Fruit fly (Drosophila melanogaster) whole organism, embryonic: ENCODE measurements around the gene CG12998.
A peak's percentile ranks its signal among the peaks of the same experiment; 100 is the strongest.

Experiments used
- BEAF-32 ChIP-seq: fragments of 200-800 bp; sonication (Bioruptor generic); optimal IDR thresholded peaks from 3 replicates; lab custom pipeline; 2017; ENCODE audit warnings: missing biosample characterization, missing genetic modification characterization, mild to moderate bottlenecking, moderate library complexity, missing genetic modification reagents
- CG11456 ChIP-seq: fragments of 200-800 bp; sonication (Bioruptor generic); IDR thresholded peaks from 3 replicates; pipeline ENCODE4 v1.3.6; 2022; ENCODE audit warnings: missing biosample characterization, missing genetic modification characterization
- CG12236 ChIP-seq: fragments of 200-800 bp; sonication (Bioruptor generic); optimal IDR thresholded peaks from 2 replicates; lab custom pipeline; 2016; ENCODE audit warnings: missing biosample characterization, missing genetic modification characterization
- CG13123 ChIP-seq: fragments of 200-800 bp; sonication (Bioruptor generic); optimal IDR thresholded peaks from 2 replicates; lab custom pipeline; 2016; ENCODE audit warnings: missing biosample characterization, missing genetic modification characterization
- CG15011 ChIP-seq: fragments of 200-800 bp; sonication (Bioruptor generic); optimal IDR thresholded peaks from 3 replicates; lab custom pipeline; 2018; ENCODE audit warnings: missing biosample characterization, mild to moderate bottlenecking, missing genetic modification characterization
- CG15514 ChIP-seq: fragments of 200-800 bp; sonication (Bioruptor generic); optimal IDR thresholded peaks from 3 replicates; lab custom pipeline; 2017; ENCODE audit warnings: missing biosample characterization, missing genetic modification characterization, mild to moderate bottlenecking, moderate library complexity, missing genetic modification reagents
- CG17912 ChIP-seq: fragments of 200-800 bp; sonication (Bioruptor generic); optimal IDR thresholded peaks from 2 replicates; lab custom pipeline; 2018; ENCODE audit warnings: missing biosample characterization, mild to moderate bottlenecking, missing genetic modification characterization
- CG18619 ChIP-seq: fragments of 200-800 bp; sonication (Bioruptor generic); optimal IDR thresholded peaks from 3 replicates; lab custom pipeline; 2017; ENCODE audit warnings: missing biosample characterization, mild to moderate bottlenecking, missing genetic modification characterization
- CG2202 ChIP-seq: fragments of 200-800 bp; sonication (Bioruptor generic); optimal IDR thresholded peaks from 2 replicates; lab custom pipeline; 2018; ENCODE audit warnings: missing biosample characterization, mild to moderate bottlenecking, missing genetic modification characterization
- CG30403 ChIP-seq: fragments of 200-800 bp; sonication (Bioruptor generic); optimal IDR thresholded peaks from 3 replicates; lab custom pipeline; 2016; ENCODE audit warnings: missing biosample characterization, missing genetic modification characterization
- CG31365 ChIP-seq: fragments of 200-800 bp; sonication (Bioruptor generic); optimal IDR thresholded peaks from 2 replicates; lab custom pipeline; 2018; ENCODE audit warnings: missing biosample characterization, mild to moderate bottlenecking, missing genetic modification characterization
- CG34376 ChIP-seq: fragments of 200-800 bp; sonication (Bioruptor generic); optimal IDR thresholded peaks from 2 replicates; lab custom pipeline; 2018; ENCODE audit warnings: missing biosample characterization, mild to moderate bottlenecking, missing genetic modification characterization
- CG4282 ChIP-seq: fragments of 200-800 bp; sonication (Bioruptor generic); optimal IDR thresholded peaks from 2 replicates; lab custom pipeline; 2016; ENCODE audit warnings: missing biosample characterization, missing genetic modification characterization
- CG4707 ChIP-seq: fragments of 200-800 bp; sonication (Bioruptor generic); optimal IDR thresholded peaks from 2 replicates; lab custom pipeline; 2018; ENCODE audit warnings: missing biosample characterization, mild to moderate bottlenecking, missing genetic modification characterization, moderate library complexity
- CG5953 ChIP-seq: fragments of 200-800 bp; sonication (Bioruptor generic); IDR thresholded peaks from 2 replicates; pipeline ENCODE4 v1.3.6; 2022; ENCODE audit warnings: missing biosample characterization, missing genetic modification characterization
- CG6254 ChIP-seq: fragments of 200-800 bp; sonication (Bioruptor generic); optimal IDR thresholded peaks from 3 replicates; lab custom pipeline; 2017; ENCODE audit warnings: mild to moderate bottlenecking, missing biosample characterization, missing genetic modification reagents, missing genetic modification characterization
- CG7745 ChIP-seq: fragments of 200-800 bp; sonication (Bioruptor generic); optimal IDR thresholded peaks from 2 replicates; lab custom pipeline; 2018; ENCODE audit warnings: missing biosample characterization, mild to moderate bottlenecking, missing genetic modification characterization, moderate library complexity
- CG9817 ChIP-seq: fragments of 200-800 bp; sonication (Bioruptor generic); optimal IDR thresholded peaks from 2 replicates; lab custom pipeline; 2018; ENCODE audit warnings: missing biosample characterization, mild to moderate bottlenecking, missing genetic modification characterization, moderate library complexity
- CHES-1-like ChIP-seq: fragments of 200-800 bp; sonication (Bioruptor generic); optimal IDR thresholded peaks from 2 replicates; lab custom pipeline; 2016; ENCODE audit warnings: missing biosample characterization, missing genetic modification characterization
- CkIIα-i1 ChIP-seq: fragments of 200-800 bp; sonication (Bioruptor generic); IDR thresholded peaks from 2 replicates; pipeline ENCODE4 v1.3.6; 2022; ENCODE audit warnings: missing biosample characterization, missing genetic modification characterization
- CrebB ChIP-seq: fragments of 200-800 bp; sonication (Bioruptor generic); optimal IDR thresholded peaks from 3 replicates; lab custom pipeline; 2018; ENCODE audit warnings: missing biosample characterization, mild to moderate bottlenecking, missing genetic modification characterization
- Dbx ChIP-seq: fragments of 200-800 bp; sonication (Bioruptor generic); IDR thresholded peaks from 3 replicates; pipeline ENCODE4 v1.3.6; 2022; ENCODE audit warnings: missing biosample characterization, missing genetic modification characterization
- Doc3 ChIP-seq: fragments of 200-800 bp; sonication (Bioruptor generic); IDR thresholded peaks from 3 replicates; pipeline ENCODE4 v1.3.6; 2022; ENCODE audit warnings: missing biosample characterization, missing genetic modification characterization; ENCODE audit not compliant: partially characterized antibody
- Dp ChIP-seq: fragments of 200-800 bp; sonication (Bioruptor generic); optimal IDR thresholded peaks from 2 replicates; lab custom pipeline; 2018; ENCODE audit warnings: missing biosample characterization, mild to moderate bottlenecking, missing genetic modification characterization, moderate library complexity
- NFAT ChIP-seq: fragments of 200-800 bp; sonication (Bioruptor generic); IDR thresholded peaks from 2 replicates; pipeline ENCODE4 v1.3.6; 2022; ENCODE audit warnings: missing biosample characterization, missing genetic modification characterization
- Oli ChIP-seq: fragments of 200-800 bp; sonication (Bioruptor generic); optimal IDR thresholded peaks from 2 replicates; lab custom pipeline; 2018; ENCODE audit warnings: missing biosample characterization, mild to moderate bottlenecking, missing genetic modification characterization, moderate library complexity
- Side ChIP-seq: fragments of 200-800 bp; sonication (Bioruptor generic); optimal IDR thresholded peaks from 2 replicates; lab custom pipeline; 2016; ENCODE audit warnings: missing biosample characterization, missing genetic modification characterization
- YL-1 ChIP-seq: fragments of 200-800 bp; sonication (Bioruptor generic); optimal IDR thresholded peaks from 3 replicates; lab custom pipeline; 2017; ENCODE audit warnings: missing biosample characterization, mild to moderate bottlenecking, missing genetic modification characterization
- ab ChIP-seq: fragments of 200-800 bp; sonication (Bioruptor generic); optimal IDR thresholded peaks from 2 replicates; lab custom pipeline; 2016; ENCODE audit warnings: missing biosample characterization, missing genetic modification characterization
- abd-A ChIP-seq: fragments of 200-800 bp; sonication (Bioruptor generic); optimal IDR thresholded peaks from 3 replicates; lab custom pipeline; 2019; ENCODE audit warnings: missing biosample characterization, mild to moderate bottlenecking, missing genetic modification characterization, moderate library complexity
- al ChIP-seq: fragments of 200-800 bp; sonication (Bioruptor generic); IDR thresholded peaks from 2 replicates; pipeline ENCODE4 v1.3.6; 2022; ENCODE audit warnings: missing biosample characterization, missing genetic modification characterization
- ato ChIP-seq: fragments of 200-800 bp; sonication (Bioruptor generic); IDR thresholded peaks from 2 replicates; pipeline ENCODE4 v1.3.6; 2022; ENCODE audit warnings: missing biosample characterization, missing genetic modification characterization; ENCODE audit not compliant: partially characterized antibody
- bigmax ChIP-seq: fragments of 200-800 bp; sonication (Bioruptor generic); optimal IDR thresholded peaks from 2 replicates; lab custom pipeline; 2018; ENCODE audit warnings: missing biosample characterization, mild to moderate bottlenecking, missing genetic modification characterization
- chinmo ChIP-seq: fragments of 200-800 bp; sonication (Bioruptor generic); IDR thresholded peaks from 4 replicates; pipeline ENCODE4 v1.3.6; 2022; ENCODE audit warnings: missing biosample characterization, missing genetic modification characterization; ENCODE audit not compliant: partially characterized antibody
- corto ChIP-seq: fragments of 200-800 bp; sonication (Bioruptor generic); optimal IDR thresholded peaks from 2 replicates; lab custom pipeline; 2016; ENCODE audit warnings: missing biosample characterization, mild to moderate bottlenecking, missing genetic modification characterization, moderate library complexity
- da ChIP-seq: fragments of 200-800 bp; sonication (Bioruptor generic); optimal IDR thresholded peaks from 2 replicates; lab custom pipeline; 2016; ENCODE audit warnings: missing biosample characterization, missing genetic modification characterization
- dpn ChIP-seq, 2 experiments: fragments of 200-800 bp; sonication (Bioruptor generic); optimal IDR thresholded peaks; 3 replicates each; lab custom pipeline; 2016; ENCODE audit warnings: missing biosample characterization in 2 of 2, missing genetic modification characterization in 2 of 2
- fd3F ChIP-seq: fragments of 200-800 bp; sonication (Bioruptor generic); optimal IDR thresholded peaks from 2 replicates; lab custom pipeline; 2018; ENCODE audit warnings: missing biosample characterization, mild to moderate bottlenecking, missing genetic modification characterization, moderate library complexity
- fd64A ChIP-seq: fragments of 200-800 bp; sonication (Bioruptor generic); optimal IDR thresholded peaks from 3 replicates; lab custom pipeline; 2018; ENCODE audit warnings: missing biosample characterization, mild to moderate bottlenecking, missing genetic modification characterization
- fd96Cb ChIP-seq: fragments of 200-800 bp; sonication (Bioruptor generic); optimal IDR thresholded peaks from 2 replicates; lab custom pipeline; 2018; ENCODE audit warnings: missing biosample characterization, mild to moderate bottlenecking, missing genetic modification characterization, moderate library complexity
- insv ChIP-seq, 2 experiments: fragments of 200-800 bp; sonication (Bioruptor generic); optimal IDR thresholded peaks; 3 replicates each; lab custom pipeline; 2016 to 2018; ENCODE audit warnings: missing biosample characterization in 2 of 2, missing genetic modification characterization in 2 of 2
- jumu ChIP-seq: fragments of 200-800 bp; sonication (Bioruptor generic); optimal IDR thresholded peaks from 3 replicates; lab custom pipeline; 2016; ENCODE audit warnings: missing biosample characterization, missing genetic modification characterization
- lilli ChIP-seq: fragments of 200-800 bp; sonication (Bioruptor generic); optimal IDR thresholded peaks from 3 replicates; lab custom pipeline; 2016; ENCODE audit warnings: missing biosample characterization, missing genetic modification characterization
- mirr ChIP-seq: fragments of 200-800 bp; sonication (Bioruptor generic); optimal IDR thresholded peaks from 3 replicates; lab custom pipeline; 2018; ENCODE audit warnings: missing biosample characterization, mild to moderate bottlenecking, missing genetic modification characterization
- nerfin-2 ChIP-seq: fragments of 200-800 bp; sonication (Bioruptor generic); IDR thresholded peaks from 2 replicates; pipeline ENCODE4 v1.3.6; 2022; ENCODE audit warnings: missing biosample characterization, missing genetic modification characterization; ENCODE audit not compliant: partially characterized antibody
- onecut ChIP-seq: fragments of 200-800 bp; sonication (Bioruptor generic); IDR thresholded peaks from 2 replicates; pipeline ENCODE4 v1.3.6; 2022; ENCODE audit warnings: missing biosample characterization, missing genetic modification characterization
- org-1 ChIP-seq: fragments of 200-800 bp; sonication (Bioruptor generic); optimal IDR thresholded peaks from 2 replicates; lab custom pipeline; 2017; ENCODE audit warnings: missing biosample characterization, missing genetic modification characterization
- pho ChIP-seq: fragments of 200-800 bp; sonication (Bioruptor generic); optimal IDR thresholded peaks from 2 replicates; lab custom pipeline; 2016; ENCODE audit warnings: missing biosample characterization, missing genetic modification characterization
- pzg ChIP-seq: fragments of 200-800 bp; sonication (Bioruptor generic); optimal IDR thresholded peaks from 3 replicates; lab custom pipeline; 2018; ENCODE audit warnings: missing biosample characterization, mild to moderate bottlenecking, missing genetic modification characterization, moderate library complexity
- repo ChIP-seq: fragments of 200-800 bp; sonication (Bioruptor generic); optimal IDR thresholded peaks from 2 replicates; lab custom pipeline; 2016; ENCODE audit warnings: missing biosample characterization, missing genetic modification characterization
- schlank ChIP-seq: fragments of 200-800 bp; sonication (Bioruptor generic); optimal IDR thresholded peaks from 2 replicates; lab custom pipeline; 2018; ENCODE audit warnings: missing biosample characterization, mild to moderate bottlenecking, missing genetic modification characterization

CG12998 gene

dm6 chrX:17170484-17170944 is 48.0 kb upstream of the CG12998 start (continued):
- TF ChIP-seq fd96Cb (tag; lab: Kevin White, UChicago) (no peak), CG11456 (GFP tag; lab: Robert Waterston, UW) (no peak), CG15011 (GFP tag; lab: Kevin White, UChicago) (no peak), corto (GFP tag; lab: Kevin White, UChicago) (no peak), mirr (GFP tag; lab: Kevin White, UChicago) (no peak), fd3F (GFP tag; lab: Kevin White, UChicago) (peak; percentile 50), pzg (GFP tag; lab: Kevin White, UChicago) (no peak), jumu (GFP tag; lab: Kevin White, UChicago) (no peak), abd-A (tag; lab: Kevin White, UChicago) (no peak), CHES-1-like (no peak), chinmo (GFP tag; lab: Robert Waterston, UW) (no peak), CG4707 (GFP tag; lab: Kevin White, UChicago) (no peak), CG6254 (GFP tag; lab: Kevin White, UChicago) (no peak), Doc3 (GFP tag; lab: Robert Waterston, UW) (no peak), al (GFP tag; lab: Robert Waterston, UW) (peak; percentile 41; the same call in 1 of the 2 replicates), ato (GFP tag; lab: Robert Waterston, UW) (no peak), CG2202 (no peak), schlank (tag; lab: Kevin White, UChicago) (no peak), CG5953 (GFP tag; lab: Robert Waterston, UW) (no peak), NFAT (GFP tag; lab: Robert Waterston, UW) (no peak), CG12236 (GFP tag; lab: Kevin White, UChicago) (no peak), repo (GFP tag; lab: Kevin White, UChicago) (no peak), CG18619 (GFP tag; lab: Kevin White, UChicago) (peak; percentile 8), CkIIα-i1 (GFP tag; lab: Robert Waterston, UW) (no peak), bigmax (no peak), CrebB (tag; lab: Kevin White, UChicago) (no peak), pho (GFP tag; lab: Kevin White, UChicago) (no peak), CG17912 (GFP tag; lab: Kevin White, UChicago) (no peak), nerfin-2 (GFP tag; lab: Robert Waterston, UW) (no peak), Side (no peak), dpn (GFP tag; optimal IDR thresholded peaks at IDR 0.05; lab: Kevin White, UChicago) (peak in 1 of 2 experiments; percentile 28), CG9817 (tag; lab: Kevin White, UChicago) (peak; percentile 60), lilli (GFP tag; lab: Kevin White, UChicago) (peak; percentile 1), CG34376 (GFP tag; lab: Kevin White, UChicago) (no peak), Oli (peak; percentile 47), da (GFP tag; lab: Kevin White, UChicago) (no peak), CG15514 (GFP tag; lab: Kevin White, UChicago) (peak; percentile 44), CG30403 (no peak), Dp (GFP tag; lab: Kevin White, UChicago) (no peak), CG4282 (GFP tag; lab: Kevin White, UChicago) (no peak), Dbx (GFP tag; lab: Robert Waterston, UW) (peak; percentile 49; the same call in 1 of the 3 replicates), BEAF-32 (GFP tag; lab: Kevin White, UChicago) (no peak), CG13123 (GFP tag; lab: Kevin White, UChicago) (no peak), fd64A (GFP tag; lab: Kevin White, UChicago) (no peak), org-1 (GFP tag; lab: Kevin White, UChicago) (no peak), YL-1 (no peak), insv (GFP tag; optimal IDR thresholded peaks at IDR 0.05; lab: Kevin White, UChicago) (no peak), CG7745 (tag; lab: Kevin White, UChicago) (no peak), ab (GFP tag; lab: Kevin White, UChicago) (no peak), onecut (no peak), CG31365 (tag; lab: Kevin White, UChicago) (no peak)
